Worm (Caenorhabditis elegans) whole organism, midembryonic: ENCODE data around the gene fbxa-116.

Source experiments
- T22C8.4 ChIP-seq: fragments of 200-800 bp; sonication (Bioruptor generic); IDR thresholded peaks from 2 replicates; pipeline ENCODE4 v1.3.6; 2022; ENCODE audit warnings: missing genetic modification characterization, missing compliant biosample characterization
- cog-1 ChIP-seq: sonication (generic microtip); optimal IDR thresholded peaks from 2 replicates; lab custom pipeline; 2016; ENCODE audit warnings: missing genetic modification characterization, missing compliant biosample characterization
- flt-1 ChIP-seq: fragments of 200-800 bp; sonication (Bioruptor generic); IDR thresholded peaks from 2 replicates; pipeline ENCODE4 v1.3.6; 2022; ENCODE audit warnings: missing genetic modification characterization, missing compliant biosample characterization
- klf-2 ChIP-seq: fragments of 200-800 bp; sonication (Bioruptor generic); conservative IDR thresholded peaks from 2 replicates; pipeline ENCODE4 v1.3.6; 2022; ENCODE audit warnings: missing genetic modification reagents, missing genetic modification characterization, missing compliant biosample characterization
- med-1 ChIP-seq: sonication (generic microtip); optimal IDR thresholded peaks from 2 replicates; lab custom pipeline; 2017; ENCODE audit warnings: missing genetic modification characterization, mild to moderate bottlenecking, missing compliant biosample characterization, antibody characterized with exemption, missing genetic modification reagents; ENCODE audit not compliant: insufficient read depth
- ref-1 ChIP-seq: fragments of 200-800 bp; sonication (Bioruptor generic); conservative IDR thresholded peaks from 2 replicates; pipeline ENCODE4 v1.3.6; 2022; ENCODE audit warnings: missing genetic modification reagents, missing genetic modification characterization, missing compliant biosample characterization
- tab-1 ChIP-seq: fragments of 200-800 bp; sonication (Bioruptor generic); IDR thresholded peaks from 2 replicates; pipeline ENCODE4 v1.3.6; 2022; ENCODE audit warnings: missing genetic modification characterization, missing compliant biosample characterization
- ztf-23 ChIP-seq: fragments of 200-800 bp; sonication (Bioruptor generic); IDR thresholded peaks from 2 replicates; pipeline ENCODE4 v1.3.6; 2022; ENCODE audit warnings: missing genetic modification reagents, missing genetic modification characterization, missing compliant biosample characterization
- ztf-29 ChIP-seq: fragments of 200-800 bp; sonication (Bioruptor generic); IDR thresholded peaks from 2 replicates; pipeline ENCODE4 v1.3.6; 2022; ENCODE audit warnings: missing genetic modification reagents, missing genetic modification characterization, missing compliant biosample characterization

DNA sequence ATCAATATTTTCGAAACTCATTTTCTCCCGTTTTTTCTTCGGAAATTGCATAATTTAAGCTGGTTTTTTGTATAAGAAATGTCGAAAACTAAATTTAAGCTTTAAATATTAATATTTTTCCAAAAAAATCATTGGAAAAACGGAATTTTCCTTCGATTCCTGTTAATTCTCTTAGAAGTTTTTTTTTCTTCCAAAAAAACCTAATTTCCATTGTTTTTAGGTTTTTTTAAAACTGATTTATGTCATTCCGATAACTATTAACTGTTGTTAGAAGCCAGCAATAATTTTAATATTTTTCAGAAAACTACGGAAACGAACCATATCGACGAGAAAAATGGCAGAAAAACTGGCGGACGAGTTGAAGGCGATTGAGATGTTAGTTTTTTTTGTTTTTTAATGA lies 12.6 kb upstream of the fbxa-116 start, which contains the start of gene fbxa-114:
- no peak for TF ChIP-seq med-1 (GFP tag; lab: Kevin White, UChicago)
- TF ChIP-seq klf-2 (GFP tag; lab: Robert Waterston, UW): no peak
- TF ChIP-seq ztf-29: no peak
- TF ChIP-seq T22C8.4: no peak
- TF ChIP-seq ztf-23: no peak
- TF ChIP-seq tab-1 (GFP tag; lab: Robert Waterston, UW): no peak
- TF ChIP-seq flt-1 (GFP tag; lab: Robert Waterston, UW): no peak
- no peak for TF ChIP-seq cog-1 (tag; lab: Kevin White, UChicago)
- no peak for TF ChIP-seq ref-1 (GFP tag; lab: Robert Waterston, UW)
